Fruit fly (Drosophila melanogaster) whole organism, prepupa: Measurements from ENCODE around the gene fd96Ca.

Source experiments
- Blimp-1 ChIP-seq: fragments of 200-800 bp; sonication (Bioruptor generic); optimal IDR thresholded peaks from 3 replicates; lab custom pipeline; 2017; ENCODE audit warnings: missing biosample characterization, missing genetic modification characterization, mild to moderate bottlenecking, moderate library complexity, missing genetic modification reagents
- CG1621 ChIP-seq: fragments of 200-800 bp; sonication (Bioruptor generic); optimal IDR thresholded peaks from 3 replicates; lab custom pipeline; 2018; ENCODE audit warnings: missing biosample characterization, mild to moderate bottlenecking, missing genetic modification characterization
- CG6808 ChIP-seq: fragments of 200-800 bp; sonication (Bioruptor generic); optimal IDR thresholded peaks from 3 replicates; lab custom pipeline; 2017; ENCODE audit warnings: missing biosample characterization, missing genetic modification characterization, mild to moderate bottlenecking, moderate library complexity, missing genetic modification reagents
- CG8632 ChIP-seq: fragments of 200-800 bp; sonication (Bioruptor generic); optimal IDR thresholded peaks from 3 replicates; lab custom pipeline; 2016; ENCODE audit warnings: missing biosample characterization, missing genetic modification characterization
- Eip78C ChIP-seq: fragments of 200-800 bp; sonication (Bioruptor generic); peaks from one replicate; lab custom pipeline; 2016; ENCODE audit warnings: missing biosample characterization, missing genetic modification characterization
- Hr39 ChIP-seq: fragments of 200-800 bp; sonication (Bioruptor generic); optimal IDR thresholded peaks from 2 replicates; lab custom pipeline; 2016; ENCODE audit warnings: missing biosample characterization, missing genetic modification characterization
- OdsH ChIP-seq: fragments of 200-800 bp; sonication (Bioruptor generic); optimal IDR thresholded peaks from 3 replicates; lab custom pipeline; 2016; ENCODE audit warnings: missing biosample characterization, missing genetic modification characterization
- Sox102F ChIP-seq: fragments of 200-800 bp; sonication (Bioruptor generic); optimal IDR thresholded peaks from 2 replicates; lab custom pipeline; 2016; ENCODE audit warnings: missing biosample characterization, mild to moderate bottlenecking, missing genetic modification characterization
- cyc ChIP-seq: fragments of 200-800 bp; sonication (Bioruptor generic); optimal IDR thresholded peaks from 3 replicates; lab custom pipeline; 2016; ENCODE audit warnings: missing biosample characterization, missing genetic modification characterization
- ss ChIP-seq, 2 experiments: fragments of 200-800 bp; sonication (Bioruptor generic); optimal IDR thresholded peaks; 2 replicates in 1 of 2; 3 replicates in 1 of 2; lab custom pipeline; 2017 to 2018; ENCODE audit warnings: mild to moderate bottlenecking in 2 of 2, missing biosample characterization in 2 of 2, missing genetic modification characterization in 2 of 2, moderate library complexity in 1 of 2
- svp ChIP-seq: fragments of 200-800 bp; sonication (Bioruptor generic); peaks from one replicate; lab custom pipeline; 2016; ENCODE audit warnings: missing biosample characterization, missing genetic modification characterization

DNA sequence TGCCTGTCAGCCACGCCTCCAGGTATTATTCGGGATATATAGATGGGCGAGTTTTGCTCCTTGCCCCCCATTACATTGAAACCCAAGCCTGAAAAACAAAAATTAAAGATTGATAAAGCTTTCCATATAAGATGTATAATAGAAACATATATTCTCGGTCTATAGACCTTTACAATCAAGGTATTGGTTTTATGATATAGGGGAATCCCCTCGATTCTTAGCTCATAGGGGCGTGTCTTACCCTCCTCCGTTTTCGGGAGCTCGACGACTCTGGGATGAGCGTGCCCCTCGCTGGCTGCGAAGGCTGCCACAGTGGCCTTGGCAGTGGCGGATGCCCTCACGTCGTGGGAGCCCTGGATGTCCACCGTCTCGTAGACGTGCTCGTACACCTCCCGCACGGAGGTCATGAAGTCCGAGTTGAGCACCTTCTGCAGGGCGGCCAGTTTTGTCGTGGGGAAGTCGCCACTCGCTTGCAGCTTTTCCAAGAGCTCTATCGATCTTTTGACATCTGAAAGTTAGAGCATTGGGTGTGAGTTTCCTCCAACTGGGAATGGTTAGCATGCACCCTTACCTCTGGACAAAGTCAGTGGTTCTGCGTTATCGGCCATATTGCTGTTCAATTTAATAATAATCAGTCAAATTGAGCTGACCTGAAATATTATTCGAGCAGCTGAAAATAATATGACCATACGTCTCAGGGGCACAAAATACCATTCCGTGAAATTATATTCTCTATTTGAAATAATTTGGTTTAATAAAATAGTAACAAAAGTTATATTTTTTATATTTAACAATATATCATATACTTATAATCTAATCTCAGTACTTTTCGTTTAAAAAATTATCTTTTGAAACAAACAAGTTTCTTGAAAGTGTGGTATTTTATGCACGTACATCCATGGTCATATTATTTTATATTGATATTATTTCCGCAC lies 17.3 kb upstream of the fd96Ca start, which contains the start of the genes veli and PQBP1:
- TF ChIP-seq CG6808 (GFP tag; lab: Kevin White, UChicago) (no peak), Hr39 (no peak), Blimp-1 (GFP tag; lab: Kevin White, UChicago) (no peak), Eip78C (GFP tag; lab: Kevin White, UChicago) (no peak), CG8632 (GFP tag; lab: Kevin White, UChicago) (no peak), svp (GFP tag; lab: Kevin White, UChicago) (no peak), Sox102F (no peak), ss (GFP tag; optimal IDR thresholded peaks at IDR 0.05; lab: Kevin White, UChicago) (no peak), OdsH (GFP tag; lab: Kevin White, UChicago) (no peak), CG1621 (no peak), cyc (GFP tag; lab: Kevin White, UChicago) (no peak)
